Worm (Caenorhabditis elegans) whole organism, L4 larva: Measurements from ENCODE around the gene F09F7.5.

Source experiments
- D1046.2 ChIP-seq: fragments of 200-800 bp; sonication (Bioruptor generic); IDR thresholded peaks from 2 replicates; pipeline ENCODE4 v1.3.6; 2022; ENCODE audit warnings: missing genetic modification characterization, missing compliant biosample characterization
- R02D3.7 ChIP-seq: fragments of 150-350 bp; sonication (generic microtip); optimal IDR thresholded peaks from 3 replicates; lab custom pipeline; 2014; ENCODE audit warnings: missing biosample characterization, missing genetic modification characterization
- T20F7.1 ChIP-seq: fragments of 200-800 bp; sonication (Bioruptor generic); optimal IDR thresholded peaks from 2 replicates; lab custom pipeline; 2018; ENCODE audit warnings: mild to moderate bottlenecking, missing genetic modification characterization, missing compliant biosample characterization
- Y105C5A.15 ChIP-seq: fragments of 200-800 bp; sonication (Bioruptor generic); IDR thresholded peaks from 2 replicates; pipeline ENCODE4 v1.3.6; 2022; ENCODE audit warnings: missing genetic modification characterization, missing compliant biosample characterization
- Y75B8A.6 ChIP-seq: fragments of 200-800 bp; sonication (Bioruptor generic); IDR thresholded peaks from 2 replicates; pipeline ENCODE4 v1.3.6; 2022; ENCODE audit warnings: missing genetic modification reagents, missing genetic modification characterization, missing compliant biosample characterization
- ama-1 ChIP-seq: fragments of 150-350 bp; optimal IDR thresholded peaks from 2 replicates; lab custom pipeline; 2014; ENCODE audit warnings: inconsistent platforms, mixed read lengths
- ceh-20 ChIP-seq: fragments of 200-800 bp; sonication (Bioruptor generic); IDR thresholded peaks from 2 replicates; pipeline ENCODE4 v1.3.6; 2022; ENCODE audit warnings: missing genetic modification reagents, missing genetic modification characterization, missing compliant biosample characterization
- ceh-28 ChIP-seq: fragments of 150-350 bp; optimal IDR thresholded peaks from 2 replicates; lab custom pipeline; 2014; ENCODE audit warnings: missing biosample characterization, missing genetic modification reagents, missing genetic modification characterization
- cey-2 ChIP-seq: sonication (generic microtip); optimal IDR thresholded peaks from 3 replicates; lab custom pipeline; 2017; ENCODE audit warnings: missing genetic modification characterization, mild to moderate bottlenecking, missing compliant biosample characterization, antibody characterized with exemption, borderline replicate concordance; ENCODE audit not compliant: insufficient read depth
- ctbp-1 ChIP-seq: fragments of 200-800 bp; sonication (Bioruptor generic); IDR thresholded peaks from 2 replicates; pipeline ENCODE4 v1.3.6; 2022; ENCODE audit warnings: missing genetic modification reagents, missing genetic modification characterization, missing compliant biosample characterization
- daf-16 ChIP-seq, 3 experiments: sonication (generic microtip); optimal IDR thresholded peaks; 2 replicates each; lab custom pipeline; 2016 to 2017; ENCODE audit warnings: missing genetic modification characterization in 3 of 3, missing genetic modification reagents in 3 of 3, mild to moderate bottlenecking in 2 of 3, missing compliant biosample characterization in 2 of 3, missing biosample characterization in 1 of 3, moderate library complexity in 1 of 3
- dpl-1 ChIP-seq: fragments of 150-350 bp; optimal IDR thresholded peaks from 2 replicates; lab custom pipeline; 2014; ENCODE audit warnings: missing biosample characterization, missing genetic modification reagents, missing genetic modification characterization
- duxl-1 ChIP-seq: sonication (generic microtip); optimal IDR thresholded peaks from 2 replicates; lab custom pipeline; 2016; ENCODE audit warnings: mild to moderate bottlenecking, missing genetic modification characterization, moderate library complexity, missing compliant biosample characterization; ENCODE audit not compliant: poor library complexity
- egl-43 ChIP-seq: fragments of 200-800 bp; sonication (Bioruptor generic); IDR thresholded peaks from 2 replicates; pipeline ENCODE4 v1.3.6; 2022; ENCODE audit warnings: missing genetic modification reagents, missing genetic modification characterization, missing compliant biosample characterization
- hlh-11 ChIP-seq: fragments of 200-800 bp; sonication (Bioruptor generic); optimal IDR thresholded peaks from 2 replicates; lab custom pipeline; 2018; ENCODE audit warnings: mild to moderate bottlenecking, missing genetic modification characterization, missing compliant biosample characterization
- hlh-30 ChIP-seq: sonication (generic microtip); optimal IDR thresholded peaks from 2 replicates; lab custom pipeline; 2017; ENCODE audit warnings: antibody characterized with exemption, mild to moderate bottlenecking, missing genetic modification characterization, missing compliant biosample characterization; ENCODE audit not compliant: insufficient read depth
- hmg-1.1 ChIP-seq: fragments of 200-800 bp; sonication (Bioruptor generic); IDR thresholded peaks from 2 replicates; pipeline ENCODE4 v1.3.6; 2022; ENCODE audit warnings: missing genetic modification reagents, missing genetic modification characterization, missing compliant biosample characterization
- lin-15B ChIP-seq: fragments of 150-350 bp; sonication (generic microtip); optimal IDR thresholded peaks from 3 replicates; lab custom pipeline; 2014; ENCODE audit warnings: missing biosample characterization, missing genetic modification characterization
- lsy-2 ChIP-seq, 2 experiments: fragments of 150-350 bp in 1 of 2; sonication (generic microtip) in 1 of 2; optimal IDR thresholded peaks; 2 replicates each; lab custom pipeline; 2014 to 2017; ENCODE audit warnings: missing biosample characterization in 2 of 2, missing genetic modification characterization in 2 of 2
- madf-9 ChIP-seq: fragments of 200-800 bp; sonication (Bioruptor generic); conservative IDR thresholded peaks from 2 replicates; pipeline ENCODE4 v1.3.6; 2022; ENCODE audit warnings: missing genetic modification reagents, missing genetic modification characterization, missing compliant biosample characterization
- mdt-29 ChIP-seq: fragments of 200-800 bp; sonication (Bioruptor generic); IDR thresholded peaks from 2 replicates; pipeline ENCODE4 v1.3.6; 2022; ENCODE audit warnings: missing genetic modification reagents, missing genetic modification characterization, missing compliant biosample characterization
- mxl-2 ChIP-seq: fragments of 200-800 bp; sonication (Bioruptor generic); conservative IDR thresholded peaks from 2 replicates; pipeline ENCODE4 v1.3.6; 2022; ENCODE audit warnings: missing genetic modification reagents, missing genetic modification characterization, missing compliant biosample characterization
- mxl-3 ChIP-seq: fragments of 200-800 bp; sonication (Bioruptor generic); optimal IDR thresholded peaks from 2 replicates; lab custom pipeline; 2018; ENCODE audit warnings: mild to moderate bottlenecking, missing genetic modification characterization, missing compliant biosample characterization
- nhr-11 ChIP-seq: fragments of 150-350 bp; optimal IDR thresholded peaks from 2 replicates; lab custom pipeline; 2014; ENCODE audit warnings: missing biosample characterization, missing genetic modification characterization
- nhr-25 ChIP-seq: sonication (generic microtip); optimal IDR thresholded peaks from 2 replicates; lab custom pipeline; 2017; ENCODE audit warnings: missing genetic modification characterization, mild to moderate bottlenecking, missing compliant biosample characterization, antibody characterized with exemption, moderate library complexity, borderline replicate concordance; ENCODE audit not compliant: insufficient read depth
- nhr-28 ChIP-seq: fragments of 150-350 bp; optimal IDR thresholded peaks from 2 replicates; lab custom pipeline; 2014; ENCODE audit warnings: missing biosample characterization, missing genetic modification characterization
- nhr-41 ChIP-seq: fragments of 200-800 bp; sonication (Bioruptor generic); IDR thresholded peaks from 2 replicates; pipeline ENCODE4 v1.3.6; 2022; ENCODE audit warnings: missing genetic modification reagents, missing genetic modification characterization, missing compliant biosample characterization
- nhr-6 ChIP-seq: fragments of 150-350 bp; optimal IDR thresholded peaks from 2 replicates; lab custom pipeline; 2014; ENCODE audit warnings: missing biosample characterization, missing genetic modification characterization
- pqm-1 ChIP-seq: sonication (generic microtip); optimal IDR thresholded peaks from 2 replicates; lab custom pipeline; 2017; ENCODE audit warnings: missing biosample characterization, missing genetic modification characterization
- set-16 ChIP-seq: fragments of 200-800 bp; sonication (Bioruptor generic); IDR thresholded peaks from 2 replicates; pipeline ENCODE4 v1.3.6; 2022; ENCODE audit warnings: missing genetic modification reagents, missing genetic modification characterization, missing compliant biosample characterization
- tra-1 ChIP-seq: fragments of 200-800 bp; sonication (Bioruptor generic); IDR thresholded peaks from 2 replicates; pipeline ENCODE4 v1.3.6; 2022; ENCODE audit warnings: missing genetic modification reagents, missing genetic modification characterization, missing compliant biosample characterization
- unc-130 ChIP-seq: sonication (generic microtip); optimal IDR thresholded peaks from 2 replicates; lab custom pipeline; 2016; ENCODE audit warnings: missing genetic modification reagents, missing genetic modification characterization, missing compliant biosample characterization
- unc-62 ChIP-seq, 3 experiments: fragments of 150-350 bp in 1 of 3; sonication (generic microtip); optimal IDR thresholded peaks in 2 of 3; peaks in 1 of 3; 1 replicate in 1 of 3; 2 replicates in 2 of 3; lab custom pipeline; 2014 to 2017; ENCODE audit warnings: missing biosample characterization in 3 of 3, missing genetic modification characterization in 3 of 3, missing genetic modification reagents in 3 of 3, missing genotype in 1 of 3
- zfp-2 ChIP-seq: sonication (generic microtip); optimal IDR thresholded peaks from 2 replicates; lab custom pipeline; 2016; ENCODE audit warnings: mild to moderate bottlenecking, missing genetic modification characterization, missing compliant biosample characterization
- zfp-3 ChIP-seq: fragments of 200-800 bp; sonication (Bioruptor generic); conservative IDR thresholded peaks from 2 replicates; pipeline ENCODE4 v1.3.6; 2022; ENCODE audit warnings: missing genetic modification reagents, missing genetic modification characterization, missing compliant biosample characterization
- ztf-11 ChIP-seq: fragments of 150-350 bp; optimal IDR thresholded peaks from 2 replicates; lab custom pipeline; 2014; ENCODE audit warnings: missing biosample characterization, missing genetic modification characterization
- ztf-7 ChIP-seq: fragments of 150-350 bp; optimal IDR thresholded peaks from 2 replicates; lab custom pipeline; 2014; ENCODE audit warnings: missing biosample characterization, missing genetic modification characterization

F09F7.5 gene

DNA sequence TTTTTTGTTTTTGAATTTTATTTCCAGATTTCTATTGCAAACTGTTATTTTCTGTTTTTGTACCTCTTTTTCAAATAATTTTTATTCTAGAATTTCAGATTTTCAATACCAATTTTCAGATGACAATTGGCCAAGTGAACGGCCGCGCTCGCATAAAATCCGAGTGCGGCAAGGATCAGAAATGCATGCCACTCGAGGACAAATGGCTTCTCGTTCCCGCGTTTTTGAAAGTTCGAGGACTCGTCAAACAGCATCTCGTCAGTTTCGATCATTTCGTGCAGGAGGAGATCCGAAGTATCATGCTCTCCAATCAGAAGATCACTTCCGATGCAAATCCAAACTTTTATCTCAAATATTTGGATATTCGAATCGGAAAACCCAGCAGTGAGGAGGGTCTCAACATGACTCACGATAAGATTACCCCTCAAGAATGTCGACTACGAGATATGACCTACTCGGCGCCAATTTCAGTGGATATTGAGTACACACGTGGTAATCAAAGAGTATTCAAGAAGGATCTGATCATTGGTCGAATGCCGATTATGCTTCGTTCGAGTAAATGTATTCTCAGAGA, 10.5 kb downstream of the F09F7.5 start, which contains the start of gene rpc-2 (continued):
- TF ChIP-seq Y105C5A.15 (GFP tag; lab: Robert Waterston, UW) (no peak), ceh-28 (tag; lab: Kevin White, UChicago) (no peak), R02D3.7 (tag; lab: Kevin White, UChicago) (no peak), Y75B8A.6 (GFP tag; lab: Robert Waterston, UW) (peak; percentile 16; the same call in 1 of the 2 replicates), D1046.2 (GFP tag; lab: Robert Waterston, UW) (no peak), ztf-7 (tag; lab: Kevin White, UChicago) (no peak), lin-15B (tag; lab: Kevin White, UChicago) (no peak), mxl-2 (GFP tag; lab: Robert Waterston, UW) (no peak), ztf-11 (tag; lab: Kevin White, UChicago) (no peak), unc-130 (GFP tag; lab: Kevin White, UChicago) (no peak), cey-2 (tag; lab: Kevin White, UChicago) (no peak), lsy-2 (tag; optimal IDR thresholded peaks at IDR 0.05; lab: Kevin White, UChicago) (no peak), ama-1 (lab: Kevin White, UChicago) (peak; percentile 33), tra-1 (peak; percentile 23; the same call in 1 of the 2 replicates), ceh-20 (no peak), egl-43 (peak; percentile 54; the same call in 1 of the 2 replicates), hlh-30 (tag; lab: Kevin White, UChicago) (no peak), T20F7.1 (GFP tag; lab: Kevin White, UChicago) (no peak), nhr-11 (no peak), nhr-6 (tag; lab: Kevin White, UChicago) (no peak), nhr-25 (tag; lab: Kevin White, UChicago) (no peak), hmg-1.1 (GFP tag; lab: Robert Waterston, UW) (no peak), mdt-29 (GFP tag; lab: Robert Waterston, UW) (peak; percentile 49; the same call in 1 of the 2 replicates)

DNA sequence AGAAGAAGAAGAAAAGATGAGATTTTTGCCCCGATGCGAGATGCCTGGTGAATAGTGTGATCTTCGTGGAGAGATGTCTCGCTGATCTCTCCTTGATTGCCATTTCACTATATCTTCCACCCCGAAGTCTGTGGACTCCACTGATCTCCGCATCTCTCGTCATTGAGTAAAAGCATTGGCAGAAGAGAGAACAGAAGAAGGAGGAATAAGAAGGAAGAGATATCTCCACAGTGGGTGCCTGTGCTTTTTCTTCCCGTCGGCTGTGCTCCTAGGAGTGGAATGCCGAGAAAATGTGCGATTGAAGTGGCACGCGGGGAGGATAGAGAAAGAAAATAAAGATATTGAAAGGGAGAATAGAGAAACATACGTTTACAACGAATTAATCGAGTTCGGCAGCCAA, 16.9 kb downstream of the F09F7.5 start:
- peak; percentile 5 for TF ChIP-seq nhr-28 (tag; lab: Kevin White, UChicago)
- peak in 1 of 2 experiments; percentile 6 for TF ChIP-seq unc-62 (GFP tag; optimal IDR thresholded peaks at IDR 0.05 in 1 of 2; lab: Kevin White, UChicago)
- no peak for TF ChIP-seq unc-62 (tag; optimal IDR thresholded peaks at IDR 0.05; lab: Kevin White, UChicago)
- no peak for TF ChIP-seq zfp-2 (tag; lab: Kevin White, UChicago)
- peak; percentile 31 for TF ChIP-seq mxl-3
- no peak for TF ChIP-seq duxl-1 (tag; lab: Kevin White, UChicago)
- no peak for TF ChIP-seq ctbp-1
- TF ChIP-seq daf-16 (GFP tag; optimal IDR thresholded peaks at IDR 0.05; lab: Kevin White, UChicago): peak in 1 of 2 experiments; percentile 15
- TF ChIP-seq daf-16 (tag; optimal IDR thresholded peaks at IDR 0.05; lab: Kevin White, UChicago): no peak
- peak; percentile 50 for TF ChIP-seq nhr-11
- no peak for TF ChIP-seq dpl-1 (GFP tag; lab: Kevin White, UChicago)
- peak; percentile 52 for TF ChIP-seq hlh-11 (tag; lab: Kevin White, UChicago)
- TF ChIP-seq set-16 (GFP tag; lab: Robert Waterston, UW): peak; percentile 20; the same call in 1 of the 2 replicates
- no peak for TF ChIP-seq pqm-1

DNA sequence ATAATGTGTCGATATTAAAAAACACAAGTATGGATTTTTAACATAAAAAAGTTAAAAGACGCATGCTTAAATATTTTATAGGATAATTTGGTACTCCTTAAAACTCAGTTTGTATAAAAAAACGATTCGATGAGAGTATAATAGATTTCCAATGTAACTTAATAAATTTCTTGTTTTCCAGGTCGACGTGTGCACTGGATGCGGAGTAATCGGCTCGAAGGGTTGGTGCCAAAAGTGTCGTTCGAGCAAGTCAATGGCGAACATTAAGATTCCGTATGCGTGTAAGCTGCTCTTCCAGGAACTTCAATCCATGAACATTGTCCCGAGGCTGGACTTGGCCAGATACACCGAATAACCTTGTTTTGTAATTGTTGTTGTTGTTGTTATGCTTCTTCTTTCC, 17.5 kb downstream of the F09F7.5 start:
- TF ChIP-seq mdt-29 (GFP tag; lab: Robert Waterston, UW) (no peak), zfp-3 (GFP tag; lab: Robert Waterston, UW) (no peak), duxl-1 (tag; lab: Kevin White, UChicago) (no peak), nhr-41 (no peak), unc-62 (GFP tag; optimal IDR thresholded peaks at IDR 0.05 in 1 of 2; lab: Kevin White, UChicago) (peak in 1 of 2 experiments; percentile 96), unc-62 (tag; optimal IDR thresholded peaks at IDR 0.05; lab: Kevin White, UChicago) (no peak), madf-9 (GFP tag; lab: Robert Waterston, UW) (no peak), dpl-1 (GFP tag; lab: Kevin White, UChicago) (no peak)
- TF ChIP-seq, all 104 proteins: peak for 1
